Worm (Caenorhabditis elegans): ENCODE results near the gene Y75B8A.10.

DNA sequence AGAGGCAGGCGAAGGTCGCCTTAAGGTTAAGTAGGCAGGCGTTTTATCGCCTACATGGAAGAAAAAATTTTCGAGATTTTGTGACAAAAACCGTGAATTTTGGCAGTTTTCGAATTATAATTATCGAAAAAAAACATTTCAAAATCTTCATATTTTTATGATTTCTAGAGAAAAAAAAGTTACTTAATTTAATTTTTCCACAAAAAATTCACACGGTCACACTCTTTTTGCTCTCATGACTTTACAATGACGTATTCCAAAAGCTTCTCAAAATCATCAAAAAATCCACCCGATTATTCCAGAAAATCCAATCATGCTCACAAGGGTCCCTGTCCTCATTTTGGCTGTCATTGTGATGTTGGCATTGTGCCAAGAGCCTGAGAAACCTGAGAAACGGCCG, 3.3 kb upstream of the Y75B8A.10 start, which contains the start of gene lury-1:
- TF ChIP-seq tbx-37 (GFP tag; conservative IDR thresholded peaks at IDR 0.05) (no peak), ama-1 (optimal IDR thresholded peaks at IDR 0.05) (no peak), flt-1 (GFP tag; IDR thresholded peaks at IDR 0.05) (no peak), sea-1 (GFP tag; conservative IDR thresholded peaks at IDR 0.05) (no peak), hnd-1 (tag; optimal IDR thresholded peaks at IDR 0.05) (no peak), pes-1 (GFP tag; IDR thresholded peaks at IDR 0.05) (no peak), B0310.2 (tag; optimal IDR thresholded peaks at IDR 0.05) (no peak), ceh-36 (tag; optimal IDR thresholded peaks at IDR 0.05) (no peak), aly-1 (tag; optimal IDR thresholded peaks at IDR 0.05) (no peak), tbx-11 (GFP tag; IDR thresholded peaks at IDR 0.05) (no peak)

Data from whole organism, early embryonic.